Fruit fly (Drosophila melanogaster) S2 (cell line): Measurements from ENCODE around the gene CG5001.

ENCODE experiments used
- CG8478 ChIP-seq: fragments of >200 bp; optimal IDR thresholded peaks from 2 replicates; lab custom pipeline; 2018
- CTCF ChIP-seq, 2 experiments: fragments of >200 bp; optimal IDR thresholded peaks; 2 replicates each; lab custom pipeline; 2018

- no peak for TF ChIP-seq CG8478
- no peak for TF ChIP-seq CTCF (optimal IDR thresholded peaks at IDR 0.05; lab: Kevin White, UChicago)
Measured at dm6 chr2L:1177522-1177921, 8.0 kb upstream of the CG5001 start, which contains the start of gene CG4896.
